Fruit fly (Drosophila melanogaster) whole organism, wandering third instar larva: ENCODE measurements around the gene CG10513.

Experiments
- Abd-B ChIP-seq: fragments of >200 bp; optimal IDR thresholded peaks from 2 replicates; lab custom pipeline; 2017; ENCODE audit warnings: missing biosample characterization, missing genetic modification characterization
- CG32264 ChIP-seq: fragments of 200-800 bp; sonication (Bioruptor generic); optimal IDR thresholded peaks from 2 replicates; lab custom pipeline; 2016; ENCODE audit warnings: missing biosample characterization, missing genetic modification characterization
- CG9705 ChIP-seq: fragments of 200-800 bp; sonication (Bioruptor generic); optimal IDR thresholded peaks from 2 replicates; lab custom pipeline; 2018; ENCODE audit warnings: missing biosample characterization, mild to moderate bottlenecking, missing genetic modification characterization
- CrebA ChIP-seq: fragments of 200-800 bp; sonication (Bioruptor generic); optimal IDR thresholded peaks from 2 replicates; lab custom pipeline; 2016; ENCODE audit warnings: missing biosample characterization, mild to moderate bottlenecking, missing genetic modification characterization, borderline replicate concordance
- Dfd ChIP-seq: fragments of >200 bp; optimal IDR thresholded peaks from 2 replicates; lab custom pipeline; 2017; ENCODE audit warnings: missing biosample characterization, missing genetic modification characterization
- Dif ChIP-seq: fragments of 200-275, 200-300 bp; sonication (Bioruptor generic); optimal IDR thresholded peaks from 2 replicates; lab custom pipeline; 2018; ENCODE audit warnings: missing biosample characterization, missing genetic modification characterization; ENCODE audit not compliant: partially characterized antibody
- GATAd ChIP-seq: sonication (Bioruptor generic); optimal IDR thresholded peaks from 2 replicates; lab custom pipeline; 2016; ENCODE audit warnings: missing biosample characterization, missing genetic modification characterization
- HLH106 ChIP-seq: fragments of 200-800 bp; optimal IDR thresholded peaks from 3 replicates; lab custom pipeline; 2019; ENCODE audit warnings: missing biosample characterization, mild to moderate bottlenecking, missing genetic modification characterization, moderate library complexity
- Hnf4 ChIP-seq: fragments of 200-800 bp; sonication (Bioruptor generic); optimal IDR thresholded peaks from 2 replicates; lab custom pipeline; 2016; ENCODE audit warnings: missing biosample characterization, mild to moderate bottlenecking, missing genetic modification characterization
- Hr78 ChIP-seq: fragments of >200 bp; optimal IDR thresholded peaks from 2 replicates; lab custom pipeline; 2017; ENCODE audit warnings: missing biosample characterization, missing genetic modification characterization
- Hr83 ChIP-seq: fragments of 200-300 bp; sonication (Bioruptor generic); optimal IDR thresholded peaks from 2 replicates; lab custom pipeline; 2016; ENCODE audit warnings: missing biosample characterization, mild to moderate bottlenecking, missing genetic modification characterization, moderate library complexity; ENCODE audit not compliant: poor library complexity, severe bottlenecking
- Jra ChIP-seq: sonication (Bioruptor generic); optimal IDR thresholded peaks from 2 replicates; lab custom pipeline; 2016; ENCODE audit warnings: missing biosample characterization, missing genetic modification characterization
- Mio ChIP-seq: sonication (Bioruptor generic); optimal IDR thresholded peaks from 2 replicates; lab custom pipeline; 2016; ENCODE audit warnings: missing biosample characterization, missing genetic modification characterization
- Myc ChIP-seq: fragments of >200 bp; optimal IDR thresholded peaks from 2 replicates; lab custom pipeline; 2017
- N ChIP-seq: fragments of >200 bp; optimal IDR thresholded peaks from 2 replicates; lab custom pipeline; 2018; ENCODE audit warnings: missing biosample characterization, missing external identifiers, missing genetic modification characterization
- OdsH ChIP-seq: fragments of 200-800 bp; sonication (Bioruptor generic); optimal IDR thresholded peaks from 2 replicates; lab custom pipeline; 2016; ENCODE audit warnings: missing biosample characterization, mild to moderate bottlenecking, missing genetic modification characterization
- Rel ChIP-seq, 2 experiments: fragments of 200-800 bp; sonication (Bioruptor generic) in 1 of 2; optimal IDR thresholded peaks; 2 replicates in 1 of 2; 3 replicates in 1 of 2; lab custom pipeline; 2016 to 2019; ENCODE audit warnings: mild to moderate bottlenecking in 2 of 2, missing biosample characterization in 2 of 2, missing genetic modification characterization in 2 of 2, moderate library complexity in 1 of 2
- Sp1 ChIP-seq: fragments of 200-800 bp; sonication (Bioruptor generic); optimal IDR thresholded peaks from 3 replicates; lab custom pipeline; 2019; ENCODE audit warnings: missing biosample characterization, mild to moderate bottlenecking, missing genetic modification characterization, moderate library complexity
- Vsx2 ChIP-seq: fragments of 200-300, 225-300 bp; sonication (Bioruptor generic); optimal IDR thresholded peaks from 2 replicates; lab custom pipeline; 2018; ENCODE audit warnings: missing biosample characterization, missing genetic modification characterization; ENCODE audit not compliant: partially characterized antibody
- br ChIP-seq: fragments of 200-800 bp; sonication (Bioruptor generic); optimal IDR thresholded peaks from 2 replicates; lab custom pipeline; 2016; ENCODE audit warnings: missing biosample characterization, missing genetic modification characterization
- brk ChIP-seq: fragments of 200-800 bp; sonication (Bioruptor generic); optimal IDR thresholded peaks from 2 replicates; lab custom pipeline; 2016; ENCODE audit warnings: missing biosample characterization, mild to moderate bottlenecking, missing genetic modification characterization
- dl ChIP-seq, 2 experiments: fragments of 175-275, 200-275 bp in 1 of 2; fragments of 200-275 bp in 1 of 2; sonication (Bioruptor generic); optimal IDR thresholded peaks; lab custom pipeline; 2018; ENCODE audit warnings: mild to moderate bottlenecking in 2 of 2, missing biosample characterization in 2 of 2, missing genetic modification characterization in 2 of 2, moderate library complexity in 2 of 2; ENCODE audit not compliant: partially characterized antibody in 2 of 2, insufficient read depth in 1 of 2
- dmrt93B ChIP-seq: fragments of 200-800 bp; sonication (Bioruptor generic); optimal IDR thresholded peaks from 2 replicates; lab custom pipeline; 2018; ENCODE audit warnings: missing biosample characterization, mild to moderate bottlenecking, missing genetic modification characterization
- dsf ChIP-seq: sonication (Bioruptor generic); optimal IDR thresholded peaks from 2 replicates; lab custom pipeline; 2016; ENCODE audit warnings: missing biosample characterization, missing genetic modification characterization, borderline replicate concordance
- ey ChIP-seq: fragments of 200-800 bp; sonication (Bioruptor generic); optimal IDR thresholded peaks from 2 replicates; lab custom pipeline; 2016; ENCODE audit warnings: missing biosample characterization, missing genetic modification characterization
- foxo ChIP-seq, 2 experiments: fragments of 200-800 bp; sonication (Bioruptor generic); optimal IDR thresholded peaks; 2 replicates in 1 of 2; 3 replicates in 1 of 2; lab custom pipeline; 2016 to 2017; ENCODE audit warnings: missing biosample characterization in 2 of 2, missing genetic modification characterization in 2 of 2
- fru ChIP-seq: fragments of 200-800 bp; sonication (Bioruptor generic); optimal IDR thresholded peaks from 3 replicates; lab custom pipeline; 2016; ENCODE audit warnings: missing biosample characterization, mild to moderate bottlenecking, missing genetic modification characterization
- h ChIP-seq: fragments of 200-800 bp; sonication (Bioruptor generic); optimal IDR thresholded peaks from 3 replicates; lab custom pipeline; 2016; ENCODE audit warnings: missing biosample characterization, mild to moderate bottlenecking, missing genetic modification characterization
- jim ChIP-seq: fragments of 175-275, 200-325 bp; sonication (Bioruptor generic); optimal IDR thresholded peaks from 2 replicates; lab custom pipeline; 2016; ENCODE audit warnings: missing biosample characterization, mild to moderate bottlenecking, missing genetic modification characterization
- lola ChIP-seq: fragments of >200 bp; optimal IDR thresholded peaks from 2 replicates; lab custom pipeline; 2017; ENCODE audit warnings: missing biosample characterization, missing genetic modification characterization
- pan ChIP-seq: fragments of >200 bp; optimal IDR thresholded peaks from 2 replicates; lab custom pipeline; 2017
- psq ChIP-seq: fragments of 200-800 bp; sonication (Bioruptor generic); optimal IDR thresholded peaks from 3 replicates; lab custom pipeline; 2017; ENCODE audit warnings: missing biosample characterization, mild to moderate bottlenecking, missing genetic modification characterization, moderate library complexity
- rgr ChIP-seq: fragments of 200-800 bp; sonication (Bioruptor generic); optimal IDR thresholded peaks from 3 replicates; lab custom pipeline; 2016; ENCODE audit warnings: missing biosample characterization, mild to moderate bottlenecking, missing genetic modification characterization
- sage ChIP-seq: fragments of 200-800 bp; sonication (Bioruptor generic); optimal IDR thresholded peaks from 2 replicates; lab custom pipeline; 2016; ENCODE audit warnings: missing biosample characterization, mild to moderate bottlenecking, missing genetic modification characterization
- sv ChIP-seq: fragments of 200-800 bp; sonication (Bioruptor generic); optimal IDR thresholded peaks from 3 replicates; lab custom pipeline; 2016; ENCODE audit warnings: missing biosample characterization, missing genetic modification characterization
- tai ChIP-seq: sonication (Bioruptor generic); optimal IDR thresholded peaks from 2 replicates; lab custom pipeline; 2016; ENCODE audit warnings: missing biosample characterization, missing genetic modification characterization
- usp ChIP-seq: fragments of >200 bp; optimal IDR thresholded peaks from 2 replicates; lab custom pipeline; 2017; ENCODE audit warnings: missing biosample characterization, missing genetic modification characterization
- woc ChIP-seq: sonication (Bioruptor generic); optimal IDR thresholded peaks from 2 replicates; lab custom pipeline; 2016; ENCODE audit warnings: missing biosample characterization, mild to moderate bottlenecking, missing genetic modification characterization

CG10513 gene

DNA sequence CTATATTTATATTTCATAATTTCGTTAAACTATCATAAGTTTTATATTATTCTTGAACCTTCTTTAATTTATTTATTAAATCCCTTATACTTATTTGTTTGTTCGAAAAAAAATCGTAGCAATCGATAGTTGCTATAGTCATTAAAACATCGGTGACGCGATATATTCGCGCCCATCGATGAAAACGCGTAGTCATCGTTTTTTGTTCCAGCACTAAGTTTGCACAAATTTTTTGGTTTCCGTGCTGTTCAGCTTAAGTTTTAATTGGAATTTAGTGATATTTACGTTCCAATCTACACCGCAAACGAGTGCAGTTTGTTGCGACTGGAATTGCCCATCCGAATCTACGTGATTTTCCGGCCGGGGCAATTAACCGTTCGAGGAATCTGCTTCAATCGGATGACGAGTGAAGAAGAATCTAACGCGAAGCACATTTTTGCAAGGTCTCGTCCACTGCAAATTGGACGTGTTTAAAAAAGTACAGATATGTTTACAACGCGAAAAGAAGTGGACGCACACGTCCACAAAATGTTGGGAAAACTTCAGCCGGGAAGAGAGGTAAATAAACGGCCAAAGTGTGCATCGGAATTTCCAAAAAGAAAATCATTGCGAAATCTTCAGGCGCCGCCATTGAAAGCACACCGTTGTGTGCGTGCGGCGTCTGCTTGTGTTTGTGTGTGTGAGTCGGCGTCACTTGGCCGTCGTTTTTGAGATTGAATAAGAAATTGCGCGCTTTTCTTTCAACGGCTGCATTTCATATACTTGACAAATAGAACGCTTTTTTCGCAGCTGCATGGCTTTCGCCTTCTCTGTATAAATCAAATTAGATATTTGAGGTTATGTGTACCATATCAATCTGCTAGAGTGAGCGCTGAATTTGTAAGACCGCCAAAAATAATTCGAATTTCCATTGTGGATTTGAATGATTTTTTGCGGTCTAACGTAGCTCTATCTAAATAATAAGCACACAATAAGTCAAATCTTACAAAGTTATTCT lies 27.6 kb downstream of the CG10513 start, which contains the start of gene Nup358:
Gene Nup358 (plus strand): TSS at position 204 of the 997 bp plus-strand sequence.
- no peak for TF ChIP-seq Rel (GFP tag; optimal IDR thresholded peaks at IDR 0.05; lab: Kevin White, UChicago)
- TF ChIP-seq Rel (tag; optimal IDR thresholded peaks at IDR 0.05; lab: Kevin White, UChicago): peak; percentile 18
- TF ChIP-seq CrebA (GFP tag; lab: Kevin White, UChicago): no peak
- TF ChIP-seq Sp1: peak; percentile 5

DNA sequence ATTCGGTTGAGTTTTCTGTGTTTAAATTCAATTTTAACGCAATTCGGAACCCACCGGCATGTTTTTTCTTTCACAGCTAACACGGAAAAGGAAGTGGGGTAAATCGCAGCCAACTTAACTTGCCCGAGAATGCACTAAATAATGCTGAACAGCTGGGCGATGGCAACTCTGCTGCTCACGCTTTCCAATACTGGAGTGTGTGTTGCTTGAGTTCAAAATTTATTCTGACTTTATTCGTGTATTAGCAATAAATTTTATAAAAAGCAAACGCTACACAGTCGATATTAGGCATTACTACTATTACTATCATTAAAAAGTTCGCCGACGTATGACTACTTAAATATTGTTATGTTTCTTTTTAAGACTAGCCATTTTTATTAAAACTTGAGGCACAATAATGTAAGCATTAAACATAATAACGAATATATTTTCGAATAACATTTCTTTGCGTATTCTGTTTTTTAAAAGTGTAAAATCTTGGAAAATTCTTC lies 29.6 kb downstream of the CG10513 start, which contains the start of the genes RpS27 and Nup37:
Gene RpS27 (minus strand): TSS at position 136 of the 491 bp plus-strand sequence.
Gene Nup37 (plus strand): TSS at position 280 of the 491 bp plus-strand sequence.
- TF ChIP-seq HLH106: peak; percentile 96
- TF ChIP-seq foxo (GFP tag; optimal IDR thresholded peaks at IDR 0.05; lab: Kevin White, UChicago): peak; percentile 81 to 97
- no peak for TF ChIP-seq Hnf4 (GFP tag; lab: Kevin White, UChicago)
- TF ChIP-seq fru: peak; percentile 96
- TF ChIP-seq usp (GFP tag; lab: Kevin White, UChicago): no peak
- peak; percentile 95 for TF ChIP-seq OdsH (GFP tag; lab: Kevin White, UChicago)
- TF ChIP-seq dsf: peak; percentile 79
- peak; percentile 96 for TF ChIP-seq sv (GFP tag; lab: Kevin White, UChicago)
- no peak for TF ChIP-seq brk
- TF ChIP-seq CG9705 (GFP tag; lab: Kevin White, UChicago): peak; percentile 99
- no peak for TF ChIP-seq Vsx2 (GFP tag; lab: Kevin White, UChicago)
- peak; percentile 25 for TF ChIP-seq Myc (lab: Kevin White, UChicago)
- peak; percentile 91 for TF ChIP-seq CG32264
- no peak for TF ChIP-seq Hr78 (GFP tag; lab: Kevin White, UChicago)
- TF ChIP-seq h (GFP tag; lab: Kevin White, UChicago): peak; percentile 96
- TF ChIP-seq woc (GFP tag; lab: Kevin White, UChicago): peak; percentile 77
- no peak for TF ChIP-seq Dif (GFP tag; lab: Kevin White, UChicago)
- peak; percentile 99 for TF ChIP-seq rgr
- TF ChIP-seq dl (GFP tag; optimal IDR thresholded peaks at IDR 0.05; lab: Kevin White, UChicago; ENCODE audit: insufficient read depth in 1 of 2, partially characterized antibody in 2 of 2): no peak
- TF ChIP-seq CrebA (GFP tag; lab: Kevin White, UChicago): no peak
- TF ChIP-seq Dfd (GFP tag; lab: Kevin White, UChicago): no peak
- TF ChIP-seq pan (lab: Kevin White, UChicago): no peak
- TF ChIP-seq N: no peak
- peak; percentile 99 for TF ChIP-seq Hr83 (GFP tag; lab: Kevin White, UChicago)
- TF ChIP-seq br (GFP tag; lab: Kevin White, UChicago): peak; percentile 98
- TF ChIP-seq GATAd (GFP tag; lab: Kevin White, UChicago): peak; percentile 89
- TF ChIP-seq sage (GFP tag; lab: Kevin White, UChicago): peak; percentile 66
- TF ChIP-seq Mio (GFP tag; lab: Kevin White, UChicago): peak; percentile 92
- TF ChIP-seq dmrt93B: peak; percentile 99
- TF ChIP-seq jim: peak; percentile 7
- no peak for TF ChIP-seq Abd-B (GFP tag; lab: Kevin White, UChicago)
- TF ChIP-seq psq (GFP tag; lab: Kevin White, UChicago): peak; percentile 89
- TF ChIP-seq Jra (GFP tag; lab: Kevin White, UChicago): no peak
- peak; percentile 90 for TF ChIP-seq ey (GFP tag; lab: Kevin White, UChicago)
- peak; percentile 97 for TF ChIP-seq Sp1
- no peak for TF ChIP-seq tai (GFP tag; lab: Kevin White, UChicago)
- TF ChIP-seq lola (GFP tag; lab: Kevin White, UChicago): no peak
- peak; percentile 53 for TF ChIP-seq Rel (GFP tag; optimal IDR thresholded peaks at IDR 0.05; lab: Kevin White, UChicago)
- peak; percentile 83 for TF ChIP-seq Rel (tag; optimal IDR thresholded peaks at IDR 0.05; lab: Kevin White, UChicago)
